Worm (Caenorhabditis elegans) whole organism, L2 larva: ENCODE data around the gene T05C12.11.

ENCODE experiments used
- C34F6.9 ChIP-seq: fragments of 150-350 bp; optimal IDR thresholded peaks from 2 replicates; lab custom pipeline; 2014; ENCODE audit warnings: missing biosample characterization, missing genetic modification characterization
- F13H6.1 ChIP-seq: sonication (generic microtip); optimal IDR thresholded peaks from 2 replicates; lab custom pipeline; 2016; ENCODE audit warnings: missing genetic modification characterization, missing compliant biosample characterization
- Y55F3AM.14 ChIP-seq: fragments of 200-800 bp; sonication (Bioruptor generic); optimal IDR thresholded peaks from 2 replicates; lab custom pipeline; 2018; ENCODE audit warnings: mild to moderate bottlenecking, missing genetic modification characterization, missing compliant biosample characterization
- alr-1 ChIP-seq: fragments of 150-350 bp; optimal IDR thresholded peaks from 2 replicates; lab custom pipeline; 2014; ENCODE audit warnings: missing biosample characterization, missing genetic modification characterization
- aly-2 ChIP-seq: fragments of 150-350 bp; optimal IDR thresholded peaks from 2 replicates; lab custom pipeline; 2014; ENCODE audit warnings: missing biosample characterization, missing genetic modification characterization
- ama-1 ChIP-seq: fragments of 150-350 bp; optimal IDR thresholded peaks from 2 replicates; lab custom pipeline; 2018; ENCODE audit warnings: inconsistent platforms
- blmp-1 ChIP-seq: sonication (generic microtip); optimal IDR thresholded peaks from 2 replicates; lab custom pipeline; 2017; ENCODE audit warnings: missing genetic modification characterization, mild to moderate bottlenecking, missing compliant biosample characterization, antibody characterized with exemption, moderate library complexity; ENCODE audit not compliant: insufficient read depth
- ceh-16 ChIP-seq: fragments of 150-350 bp; optimal IDR thresholded peaks from 2 replicates; lab custom pipeline; 2014; ENCODE audit warnings: missing biosample characterization, missing genetic modification characterization
- ceh-82 ChIP-seq: fragments of 150-350 bp; optimal IDR thresholded peaks from 2 replicates; lab custom pipeline; 2014; ENCODE audit warnings: missing biosample characterization, missing genetic modification characterization
- crh-2 ChIP-seq: sonication (generic microtip); optimal IDR thresholded peaks from 2 replicates; lab custom pipeline; 2017; ENCODE audit warnings: missing biosample characterization, missing genetic modification characterization
- dmd-4 ChIP-seq: sonication (generic microtip); optimal IDR thresholded peaks from 2 replicates; lab custom pipeline; 2017; ENCODE audit warnings: missing biosample characterization, missing genetic modification characterization
- egl-27 ChIP-seq: sonication (generic microtip); optimal IDR thresholded peaks from 3 replicates; lab custom pipeline; 2017; ENCODE audit warnings: missing biosample characterization, missing genetic modification reagents, missing genetic modification characterization
- elt-3 ChIP-seq: sonication (generic microtip); optimal IDR thresholded peaks from 2 replicates; lab custom pipeline; 2017; ENCODE audit warnings: missing biosample characterization, missing genetic modification characterization
- fos-1 ChIP-seq: fragments of 150-350 bp; optimal IDR thresholded peaks from 2 replicates; lab custom pipeline; 2014; ENCODE audit warnings: missing biosample characterization, missing genetic modification characterization
- gmeb-1 ChIP-seq: fragments of 150-350 bp; optimal IDR thresholded peaks from 2 replicates; lab custom pipeline; 2014; ENCODE audit warnings: missing biosample characterization, missing genetic modification characterization
- lin-11 ChIP-seq: fragments of 150-350 bp; sonication (generic microtip); optimal IDR thresholded peaks from 2 replicates; lab custom pipeline; 2014; ENCODE audit warnings: missing biosample characterization, missing genetic modification characterization, inconsistent platforms, mixed read lengths
- lin-13 ChIP-seq: fragments of 150-350 bp; optimal IDR thresholded peaks from 2 replicates; lab custom pipeline; 2014; ENCODE audit warnings: missing biosample characterization, missing genetic modification reagents, missing genetic modification characterization
- lin-39 ChIP-seq: fragments of 150-350 bp; optimal IDR thresholded peaks from 2 replicates; lab custom pipeline; 2014; ENCODE audit warnings: missing biosample characterization, missing genetic modification reagents, missing genetic modification characterization
- lsy-2 ChIP-seq, 2 experiments: fragments of 150-350 bp in 1 of 2; sonication (generic microtip) in 1 of 2; optimal IDR thresholded peaks; 2 replicates each; lab custom pipeline; 2014 to 2017; ENCODE audit warnings: missing biosample characterization in 2 of 2, missing genetic modification characterization in 2 of 2
- mab-5 ChIP-seq: fragments of 150-350 bp; optimal IDR thresholded peaks from 2 replicates; lab custom pipeline; 2014; ENCODE audit warnings: missing biosample characterization, missing genetic modification characterization
- mbf-1 ChIP-seq: sonication (generic microtip); optimal IDR thresholded peaks from 2 replicates; lab custom pipeline; 2017; ENCODE audit warnings: missing biosample characterization, missing genetic modification characterization
- mdl-1 ChIP-seq, 2 experiments: fragments of 150-350 bp in 1 of 2; sonication (generic microtip) in 1 of 2; optimal IDR thresholded peaks; 2 replicates each; lab custom pipeline; 2017; ENCODE audit warnings: missing biosample characterization in 2 of 2, missing genetic modification characterization in 2 of 2
- nhr-11 ChIP-seq: fragments of 150-350 bp; optimal IDR thresholded peaks from 2 replicates; lab custom pipeline; 2014; ENCODE audit warnings: missing biosample characterization, missing genetic modification characterization
- nhr-12 ChIP-seq: fragments of 150-350 bp; optimal IDR thresholded peaks from 2 replicates; lab custom pipeline; 2014; ENCODE audit warnings: missing biosample characterization, missing genetic modification characterization
- nhr-129 ChIP-seq: fragments of 150-350 bp; optimal IDR thresholded peaks from 2 replicates; lab custom pipeline; 2014; ENCODE audit warnings: missing biosample characterization, missing genetic modification characterization
- nhr-23 ChIP-seq: fragments of 150-350 bp; optimal IDR thresholded peaks from 2 replicates; lab custom pipeline; 2014; ENCODE audit warnings: missing biosample characterization, missing genetic modification reagents, missing genetic modification characterization
- nhr-25 ChIP-seq: fragments of 150-350 bp; sonication (generic microtip); optimal IDR thresholded peaks from 3 replicates; lab custom pipeline; 2014; ENCODE audit warnings: missing biosample characterization, missing genetic modification characterization
- nhr-6 ChIP-seq: fragments of 150-350 bp; optimal IDR thresholded peaks from 2 replicates; lab custom pipeline; 2014; ENCODE audit warnings: missing biosample characterization, missing genetic modification characterization
- nhr-77 ChIP-seq: fragments of 150-350 bp; optimal IDR thresholded peaks from 2 replicates; lab custom pipeline; 2014; ENCODE audit warnings: missing biosample characterization, missing genetic modification characterization
- sem-4 ChIP-seq: fragments of 150-350 bp; optimal IDR thresholded peaks from 2 replicates; lab custom pipeline; 2014; ENCODE audit warnings: missing biosample characterization, missing genetic modification reagents, missing genetic modification characterization
- sma-3 ChIP-seq: sonication (generic microtip); optimal IDR thresholded peaks from 2 replicates; lab custom pipeline; 2016; ENCODE audit warnings: missing genetic modification reagents, missing genetic modification characterization, missing compliant biosample characterization
- sma-9 ChIP-seq, 2 experiments: fragments of 150-350 bp in 1 of 2; sonication (generic microtip) in 1 of 2; optimal IDR thresholded peaks; 2 replicates each; lab custom pipeline; 2014 to 2016; ENCODE audit warnings: missing genetic modification characterization in 2 of 2, mild to moderate bottlenecking in 1 of 2, missing biosample characterization in 1 of 2, missing compliant biosample characterization in 1 of 2, missing genetic modification reagents in 1 of 2, moderate library complexity in 1 of 2
- snpc-4 ChIP-seq: fragments of 150-350 bp; optimal IDR thresholded peaks from 2 replicates; lab custom pipeline; 2014; ENCODE audit warnings: missing biosample characterization, missing genetic modification characterization
- unc-55 ChIP-seq: fragments of 150-350 bp; sonication (generic microtip); optimal IDR thresholded peaks from 3 replicates; lab custom pipeline; 2014; ENCODE audit warnings: missing biosample characterization, missing genetic modification reagents, missing genetic modification characterization
- zag-1 ChIP-seq: fragments of 150-350 bp; optimal IDR thresholded peaks from 2 replicates; lab custom pipeline; 2014; ENCODE audit warnings: missing biosample characterization, missing genetic modification characterization
- ztf-11 ChIP-seq: sonication (generic microtip); optimal IDR thresholded peaks from 2 replicates; lab custom pipeline; 2017; ENCODE audit warnings: missing biosample characterization, missing genetic modification characterization

Gene T05C12.11

DNA sequence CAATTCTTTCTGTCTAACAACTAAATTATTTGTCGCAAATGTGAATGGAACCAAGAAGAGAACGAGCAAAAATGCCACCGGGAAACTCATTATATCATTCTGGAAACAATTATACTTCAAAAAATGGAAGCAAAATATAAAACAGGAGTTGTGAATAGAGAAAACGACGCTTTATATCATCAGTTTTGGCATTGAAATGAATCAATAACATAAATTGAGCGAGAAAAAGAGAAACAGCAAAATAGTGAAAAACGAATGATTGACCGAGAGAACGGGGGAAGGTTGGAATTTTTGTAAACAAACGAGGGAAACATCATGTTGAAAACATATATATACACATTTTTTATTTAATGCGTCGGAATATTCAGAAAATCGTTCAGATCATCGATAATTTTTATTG, 33.5 kb downstream of the T05C12.11 start, which contains the start of gene ctns-1:
Gene ctns-1, minus strand, starts transcription at position 101 of the 400 bp plus-strand sequence.
- TF ChIP-seq mdl-1 (tag; optimal IDR thresholded peaks at IDR 0.05; lab: Kevin White, UChicago) (no peak), lin-13 (GFP tag; lab: Kevin White, UChicago) (no peak), snpc-4 (no peak), nhr-12 (tag; lab: Kevin White, UChicago) (no peak), ceh-82 (tag; lab: Kevin White, UChicago) (no peak), crh-2 (no peak), sma-9 (GFP tag; optimal IDR thresholded peaks at IDR 0.05; lab: Kevin White, UChicago) (no peak), sma-9 (tag; optimal IDR thresholded peaks at IDR 0.05; lab: Kevin White, UChicago) (no peak), mbf-1 (tag; lab: Kevin White, UChicago) (no peak), blmp-1 (no peak), C34F6.9 (tag; lab: Kevin White, UChicago) (no peak), nhr-11 (tag; lab: Kevin White, UChicago) (no peak), Y55F3AM.14 (no peak), sem-4 (no peak), elt-3 (no peak), nhr-23 (tag; lab: Kevin White, UChicago) (no peak), fos-1 (no peak), nhr-77 (tag; lab: Kevin White, UChicago) (no peak), lin-11 (tag; lab: Kevin White, UChicago) (no peak)

- no peak for TF ChIP-seq lin-39
Observed at ce11 chrII:8135953-8136352, 34.3 kb downstream of the T05C12.11 start.

ce11 chrII:8131413-8131966, 38.8 kb downstream of the T05C12.11 start:
- TF ChIP-seq crh-2 (peak; percentile 44), dmd-4 (no peak), C34F6.9 (tag; lab: Kevin White, UChicago) (peak; percentile 52), sma-9 (GFP tag; optimal IDR thresholded peaks at IDR 0.05; lab: Kevin White, UChicago) (peak; percentile 66), sma-9 (tag; optimal IDR thresholded peaks at IDR 0.05; lab: Kevin White, UChicago) (no peak), nhr-77 (tag; lab: Kevin White, UChicago) (no peak), lin-11 (tag; lab: Kevin White, UChicago) (peak; percentile 65), nhr-129 (tag; lab: Kevin White, UChicago) (peak; percentile 39), nhr-12 (tag; lab: Kevin White, UChicago) (no peak), snpc-4 (peak; percentile 13), Y55F3AM.14 (peak; percentile 57), zag-1 (peak; percentile 90), unc-55 (GFP tag; lab: Kevin White, UChicago) (peak; percentile 76), mab-5 (peak; percentile 23), nhr-25 (tag; lab: Kevin White, UChicago) (peak; percentile 80), ztf-11 (tag; lab: Kevin White, UChicago) (no peak), F13H6.1 (tag; lab: Kevin White, UChicago) (peak; percentile 82), mdl-1 (tag; optimal IDR thresholded peaks at IDR 0.05; lab: Kevin White, UChicago) (peak in 1 of 2 experiments; percentile 52), nhr-6 (tag; lab: Kevin White, UChicago) (no peak), mbf-1 (tag; lab: Kevin White, UChicago) (no peak), lsy-2 (tag; optimal IDR thresholded peaks at IDR 0.05; lab: Kevin White, UChicago) (peak; percentile 44 to 78), blmp-1 (peak; percentile 27), egl-27 (tag; lab: Kevin White, UChicago) (peak; percentile 49), sem-4 (no peak), alr-1 (tag; lab: Kevin White, UChicago) (no peak), ama-1 (lab: Kevin White, UChicago) (peak; percentile 10), sma-3 (peak; percentile 60)

ce11 chrII:8130792-8131191, 39.5 kb downstream of the T05C12.11 start:
- TF ChIP-seq sma-9 (GFP tag; optimal IDR thresholded peaks at IDR 0.05; lab: Kevin White, UChicago) (peak; percentile 0), sma-9 (tag; optimal IDR thresholded peaks at IDR 0.05; lab: Kevin White, UChicago) (no peak), ztf-11 (tag; lab: Kevin White, UChicago) (no peak)

DNA sequence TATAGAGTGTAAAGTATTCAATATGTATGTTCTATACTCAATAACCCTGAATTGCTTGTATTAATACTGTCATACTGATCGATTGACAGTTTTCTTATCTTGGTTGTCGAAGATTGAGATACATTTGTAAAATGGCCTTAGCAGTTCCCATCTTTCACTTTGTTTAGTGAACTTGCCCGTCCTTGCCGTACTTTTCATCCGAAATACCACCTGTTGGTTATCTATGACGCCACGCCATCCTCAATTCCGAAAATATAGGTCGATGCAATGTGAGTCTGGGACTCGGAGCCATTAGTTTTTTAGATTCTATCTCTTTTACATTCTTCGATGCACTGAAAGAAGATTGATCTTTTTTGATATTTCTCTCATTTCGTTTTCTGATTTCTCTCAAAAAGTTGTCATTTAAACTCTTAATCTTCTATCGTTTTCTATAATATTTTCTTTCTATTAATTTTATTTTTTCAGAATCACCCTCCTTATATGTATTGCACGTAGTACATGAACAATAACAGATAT, 40.7 kb downstream of the T05C12.11 start, which contains the start of gene ulp-4:
Gene ulp-4, plus strand, starts transcription at position 466 of the 516 bp plus-strand sequence.
- peak; percentile 43 for TF ChIP-seq ceh-16 (tag; lab: Kevin White, UChicago)
- peak; percentile 7 for TF ChIP-seq C34F6.9 (tag; lab: Kevin White, UChicago)
- TF ChIP-seq blmp-1 = no peak
- TF ChIP-seq mab-5 = peak; percentile 72
- no peak for TF ChIP-seq gmeb-1
- peak; percentile 70 for TF ChIP-seq sma-9 (GFP tag; optimal IDR thresholded peaks at IDR 0.05; lab: Kevin White, UChicago)
- no peak for TF ChIP-seq sma-9 (tag; optimal IDR thresholded peaks at IDR 0.05; lab: Kevin White, UChicago)
- TF ChIP-seq lin-13 (GFP tag; lab: Kevin White, UChicago) = peak; percentile 38
- TF ChIP-seq sma-3 = no peak
- peak in 1 of 2 experiments; percentile 57 for TF ChIP-seq lsy-2 (tag; optimal IDR thresholded peaks at IDR 0.05; lab: Kevin White, UChicago)
- no peak for TF ChIP-seq snpc-4
- peak; percentile 45 for TF ChIP-seq nhr-129 (tag; lab: Kevin White, UChicago)
- TF ChIP-seq crh-2 = peak; percentile 4
- TF ChIP-seq elt-3 = no peak
- peak; percentile 67 for TF ChIP-seq F13H6.1 (tag; lab: Kevin White, UChicago)
- TF ChIP-seq sem-4 = no peak
- no peak for TF ChIP-seq nhr-12 (tag; lab: Kevin White, UChicago)
- TF ChIP-seq aly-2 = no peak
